Fruit fly (Drosophila melanogaster) whole organism, wandering third instar larva: ENCODE data around the gene beat-Ib.

Experiments used
- pan ChIP-seq: fragments of >200 bp; optimal IDR thresholded peaks from 2 replicates; lab custom pipeline; 2017
- psq ChIP-seq: fragments of 200-800 bp; sonication (Bioruptor generic); optimal IDR thresholded peaks from 3 replicates; lab custom pipeline; 2017; ENCODE audit warnings: missing biosample characterization, mild to moderate bottlenecking, missing genetic modification characterization, moderate library complexity
- usp ChIP-seq: fragments of >200 bp; optimal IDR thresholded peaks from 2 replicates; lab custom pipeline; 2017; ENCODE audit warnings: missing biosample characterization, missing genetic modification characterization

DNA sequence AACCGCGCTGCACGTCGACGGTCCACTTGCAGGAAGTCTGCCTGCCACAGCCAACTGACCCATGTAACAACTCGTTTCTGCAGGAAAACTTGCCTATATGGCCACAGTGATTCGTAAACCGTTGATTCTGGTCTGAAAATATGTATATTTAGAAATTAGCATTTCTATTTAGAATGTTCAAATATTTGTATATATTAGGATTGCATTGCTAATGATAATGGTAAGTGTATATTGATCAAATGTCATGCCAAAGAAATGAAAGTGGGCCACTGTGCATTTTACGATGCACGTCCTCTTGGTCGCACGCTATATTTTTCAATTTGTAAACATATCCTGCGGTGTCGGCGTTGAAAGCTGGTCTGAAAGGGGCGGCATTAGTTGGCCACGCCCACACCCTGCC lies 76.0 kb downstream of the beat-Ib start:
- no peak for TF ChIP-seq pan (lab: Kevin White, UChicago)
- no peak for TF ChIP-seq usp (GFP tag; lab: Kevin White, UChicago)
- no peak for TF ChIP-seq psq
